Fruit fly (Drosophila melanogaster) whole organism, embryonic: Measurements from ENCODE around the gene Cpr11A.

ENCODE experiments used
- Antp ChIP-seq: fragments of 200-800 bp; sonication (Bioruptor generic); optimal IDR thresholded peaks from 3 replicates; lab custom pipeline; 2016; ENCODE audit warnings: missing biosample characterization, missing genetic modification characterization
- CG10274 ChIP-seq: fragments of 200-800 bp; sonication (Bioruptor generic); optimal IDR thresholded peaks from 3 replicates; lab custom pipeline; 2017; ENCODE audit warnings: missing biosample characterization, mild to moderate bottlenecking, missing genetic modification characterization
- CG10565 ChIP-seq: fragments of 200-800 bp; sonication (Bioruptor generic); optimal IDR thresholded peaks from 3 replicates; lab custom pipeline; 2016; ENCODE audit warnings: missing biosample characterization, mild to moderate bottlenecking, missing genetic modification characterization
- CG11695 ChIP-seq: fragments of 200-800 bp; sonication (Bioruptor generic); IDR thresholded peaks from 3 replicates; pipeline ENCODE4 v1.3.6; 2022; ENCODE audit warnings: missing biosample characterization, missing genetic modification characterization
- CG12769 ChIP-seq: fragments of 200-800 bp; sonication (Bioruptor generic); optimal IDR thresholded peaks from 2 replicates; lab custom pipeline; 2019; ENCODE audit warnings: missing biosample characterization, mild to moderate bottlenecking, missing genetic modification characterization, moderate library complexity
- CG12942 ChIP-seq: fragments of 200-800 bp; sonication (Bioruptor generic); optimal IDR thresholded peaks from 3 replicates; lab custom pipeline; 2016; ENCODE audit warnings: missing biosample characterization, missing genetic modification characterization
- CG14667 ChIP-seq: fragments of 200-800 bp; sonication (Bioruptor generic); IDR thresholded peaks from 2 replicates; pipeline ENCODE4 v1.3.6; 2022; ENCODE audit warnings: missing biosample characterization, missing genetic modification characterization
- CG15514 ChIP-seq: fragments of 200-800 bp; sonication (Bioruptor generic); optimal IDR thresholded peaks from 3 replicates; lab custom pipeline; 2017; ENCODE audit warnings: missing biosample characterization, missing genetic modification characterization, mild to moderate bottlenecking, moderate library complexity, missing genetic modification reagents
- CG16813 ChIP-seq: fragments of 200-800 bp; sonication (Bioruptor generic); IDR thresholded peaks from 3 replicates; pipeline ENCODE4 v1.3.6; 2022; ENCODE audit warnings: missing biosample characterization, missing genetic modification characterization; ENCODE audit not compliant: partially characterized antibody
- CG16815 ChIP-seq: fragments of 200-800 bp; sonication (Bioruptor generic); optimal IDR thresholded peaks from 3 replicates; lab custom pipeline; 2017; ENCODE audit warnings: missing biosample characterization, mild to moderate bottlenecking, missing genetic modification characterization
- CG18262 ChIP-seq: fragments of 200-800 bp; optimal IDR thresholded peaks from 3 replicates; lab custom pipeline; 2019; ENCODE audit warnings: missing biosample characterization, mild to moderate bottlenecking, missing genetic modification characterization, moderate library complexity
- CG18599 ChIP-seq: fragments of 200-800 bp; sonication (Bioruptor generic); optimal IDR thresholded peaks from 3 replicates; lab custom pipeline; 2017; ENCODE audit warnings: missing biosample characterization, missing genetic modification characterization, mild to moderate bottlenecking, moderate library complexity, missing genetic modification reagents
- CG2199 ChIP-seq: fragments of 200-800 bp; sonication (Bioruptor generic); IDR thresholded peaks from 3 replicates; pipeline ENCODE4 v1.3.6; 2022; ENCODE audit warnings: missing biosample characterization, missing genetic modification characterization
- CG2202 ChIP-seq: fragments of 200-800 bp; sonication (Bioruptor generic); optimal IDR thresholded peaks from 2 replicates; lab custom pipeline; 2018; ENCODE audit warnings: missing biosample characterization, mild to moderate bottlenecking, missing genetic modification characterization
- CG30431 ChIP-seq: fragments of 200-800 bp; sonication (Bioruptor generic); optimal IDR thresholded peaks from 2 replicates; lab custom pipeline; 2017; ENCODE audit warnings: missing biosample characterization, missing genetic modification characterization
- CG32772 ChIP-seq: fragments of 200-800 bp; sonication (Bioruptor generic); IDR thresholded peaks from 2 replicates; pipeline ENCODE4 v1.3.6; 2022; ENCODE audit warnings: missing biosample characterization, missing genetic modification characterization
- CG34376 ChIP-seq: fragments of 200-800 bp; sonication (Bioruptor generic); optimal IDR thresholded peaks from 2 replicates; lab custom pipeline; 2018; ENCODE audit warnings: missing biosample characterization, mild to moderate bottlenecking, missing genetic modification characterization
- CG42726 ChIP-seq: fragments of 200-800 bp; sonication (Bioruptor generic); IDR thresholded peaks from 2 replicates; pipeline ENCODE4 v1.3.6; 2022; ENCODE audit warnings: missing biosample characterization, missing genetic modification characterization; ENCODE audit not compliant: partially characterized antibody
- CG4404 ChIP-seq: fragments of 200-800 bp; sonication (Bioruptor generic); IDR thresholded peaks from 2 replicates; pipeline ENCODE4 v1.3.6; 2022; ENCODE audit warnings: missing biosample characterization, missing genetic modification characterization
- CG7372 ChIP-seq: fragments of 200-800 bp; sonication (Bioruptor generic); IDR thresholded peaks from 2 replicates; pipeline ENCODE4 v1.3.6; 2022; ENCODE audit warnings: missing biosample characterization, missing genetic modification characterization
- CG7745 ChIP-seq: fragments of 200-800 bp; sonication (Bioruptor generic); optimal IDR thresholded peaks from 2 replicates; lab custom pipeline; 2018; ENCODE audit warnings: missing biosample characterization, mild to moderate bottlenecking, missing genetic modification characterization, moderate library complexity
- CG8290 ChIP-seq, 3 experiments: fragments of 200-800 bp; sonication (Bioruptor generic); optimal IDR thresholded peaks; 2 replicates each; lab custom pipeline; 2016 to 2019; ENCODE audit warnings: missing biosample characterization in 3 of 3, missing genetic modification characterization in 3 of 3, mild to moderate bottlenecking in 2 of 3, moderate library complexity in 1 of 3
- CG8924 ChIP-seq: fragments of 200-800 bp; optimal IDR thresholded peaks from 3 replicates; lab custom pipeline; 2019; ENCODE audit warnings: missing biosample characterization, mild to moderate bottlenecking, missing genetic modification characterization, moderate library complexity
- Dip3 ChIP-seq: fragments of 200-800 bp; sonication (Bioruptor generic); optimal IDR thresholded peaks from 3 replicates; lab custom pipeline; 2016; ENCODE audit warnings: missing biosample characterization, missing genetic modification characterization
- Dref ChIP-seq: fragments of 200-800 bp; sonication (Bioruptor generic); IDR thresholded peaks from 2 replicates; pipeline ENCODE4 v1.3.6; 2022; ENCODE audit warnings: missing biosample characterization, missing genetic modification characterization
- Gug ChIP-seq: fragments of 200-800 bp; sonication (Bioruptor generic); IDR thresholded peaks from 4 replicates; pipeline ENCODE4 v1.3.6; 2022; ENCODE audit warnings: missing biosample characterization, missing genetic modification characterization
- H2.0 ChIP-seq: fragments of 200-800 bp; sonication (Bioruptor generic); IDR thresholded peaks from 2 replicates; pipeline ENCODE4 v1.3.6; 2022; ENCODE audit warnings: missing biosample characterization, missing genetic modification characterization
- HLHmδ ChIP-seq: fragments of 200-800 bp; sonication (Bioruptor generic); optimal IDR thresholded peaks from 2 replicates; lab custom pipeline; 2018; ENCODE audit warnings: missing biosample characterization, mild to moderate bottlenecking, missing genetic modification characterization, moderate library complexity
- Hr3 ChIP-seq: fragments of 200-800 bp; sonication (Bioruptor generic); optimal IDR thresholded peaks from 3 replicates; lab custom pipeline; 2016; ENCODE audit warnings: missing biosample characterization, missing genetic modification characterization
- Sry-β ChIP-seq: fragments of 200-800 bp; sonication (Bioruptor generic); optimal IDR thresholded peaks from 2 replicates; lab custom pipeline; 2018; ENCODE audit warnings: missing biosample characterization, mild to moderate bottlenecking, missing genetic modification characterization, moderate library complexity
- Trl ChIP-seq, 3 experiments: fragments of >200 bp in 2 of 3; fragments of 200-800 bp in 1 of 3; sonication (Bioruptor generic) in 1 of 3; optimal IDR thresholded peaks; 2 replicates in 1 of 3; 3 replicates in 2 of 3; lab custom pipeline; 2016 to 2017; ENCODE audit warnings: missing biosample characterization in 1 of 3, missing genetic modification characterization in 1 of 3
- Xrp1 ChIP-seq: fragments of 200-800 bp; sonication (Bioruptor generic); IDR thresholded peaks from 2 replicates; pipeline ENCODE4 v1.3.6; 2022; ENCODE audit warnings: missing biosample characterization, missing genetic modification characterization
- bab2 ChIP-seq: fragments of 200-800 bp; sonication (Bioruptor generic); optimal IDR thresholded peaks from 2 replicates; lab custom pipeline; 2016; ENCODE audit warnings: missing biosample characterization, missing genetic modification characterization
- cad ChIP-seq: fragments of >200 bp; optimal IDR thresholded peaks from 2 replicates; lab custom pipeline; 2017; ENCODE audit warnings: missing biosample characterization, missing genetic modification characterization
- ci ChIP-seq: fragments of 200-800 bp; sonication (Bioruptor generic); IDR thresholded peaks from 3 replicates; pipeline ENCODE4 v1.3.6; 2022; ENCODE audit warnings: missing biosample characterization, missing genetic modification characterization
- gce ChIP-seq: fragments of 200-800 bp; sonication (Bioruptor generic); IDR thresholded peaks from 3 replicates; pipeline ENCODE4 v1.3.6; 2022; ENCODE audit warnings: missing biosample characterization, missing genetic modification characterization
- kay ChIP-seq: fragments of 200-800 bp; sonication (Bioruptor generic); optimal IDR thresholded peaks from 2 replicates; lab custom pipeline; 2016; ENCODE audit warnings: missing biosample characterization, missing genetic modification characterization
- luna ChIP-seq: fragments of 200-800 bp; sonication (Bioruptor generic); optimal IDR thresholded peaks from 2 replicates; lab custom pipeline; 2016; ENCODE audit warnings: missing biosample characterization, missing genetic modification characterization
- nau ChIP-seq: fragments of 200-800 bp; sonication (Bioruptor generic); optimal IDR thresholded peaks from 3 replicates; lab custom pipeline; 2017; ENCODE audit warnings: missing biosample characterization, mild to moderate bottlenecking, missing genetic modification characterization, missing genetic modification reagents
- pan ChIP-seq, 4 experiments: fragments of >200 bp in 3 of 4; fragments of 200-800 bp in 1 of 4; sonication (Bioruptor generic) in 1 of 4; optimal IDR thresholded peaks in 3 of 4; IDR thresholded peaks in 1 of 4; 2 replicates each; pipeline versions ENCODE4 v1.3.6 to Lab custom; 2017 to 2022; ENCODE audit warnings: missing biosample characterization in 2 of 4, missing genetic modification characterization in 2 of 4, mixed read lengths in 1 of 4
- pho ChIP-seq: fragments of 200-800 bp; sonication (Bioruptor generic); optimal IDR thresholded peaks from 2 replicates; lab custom pipeline; 2016; ENCODE audit warnings: missing biosample characterization, missing genetic modification characterization
- pros ChIP-seq: fragments of 200-800 bp; sonication (Bioruptor generic); optimal IDR thresholded peaks from 3 replicates; lab custom pipeline; 2019; ENCODE audit warnings: missing biosample characterization, mild to moderate bottlenecking, missing genetic modification characterization, moderate library complexity
- sim ChIP-seq: fragments of 200-800 bp; sonication (Bioruptor generic); IDR thresholded peaks from 2 replicates; pipeline ENCODE4 v1.3.6; 2022; ENCODE audit warnings: missing biosample characterization, missing genetic modification characterization
- sug ChIP-seq: fragments of 200-800 bp; optimal IDR thresholded peaks from 2 replicates; lab custom pipeline; 2019; ENCODE audit warnings: missing biosample characterization, mild to moderate bottlenecking, missing genetic modification characterization, moderate library complexity
- tap ChIP-seq: fragments of 200-800 bp; optimal IDR thresholded peaks from 3 replicates; lab custom pipeline; 2019; ENCODE audit warnings: missing biosample characterization, mild to moderate bottlenecking, missing genetic modification characterization, moderate library complexity
- toy ChIP-seq: fragments of 200-800 bp; sonication (Bioruptor generic); IDR thresholded peaks from 2 replicates; pipeline ENCODE4 v1.3.6; 2022; ENCODE audit warnings: missing biosample characterization, missing genetic modification characterization
- wor ChIP-seq: fragments of 200-800 bp; sonication (Bioruptor generic); IDR thresholded peaks from 2 replicates; pipeline ENCODE4 v1.3.6; 2022; ENCODE audit warnings: missing biosample characterization, missing genetic modification characterization

Cpr11A gene

DNA sequence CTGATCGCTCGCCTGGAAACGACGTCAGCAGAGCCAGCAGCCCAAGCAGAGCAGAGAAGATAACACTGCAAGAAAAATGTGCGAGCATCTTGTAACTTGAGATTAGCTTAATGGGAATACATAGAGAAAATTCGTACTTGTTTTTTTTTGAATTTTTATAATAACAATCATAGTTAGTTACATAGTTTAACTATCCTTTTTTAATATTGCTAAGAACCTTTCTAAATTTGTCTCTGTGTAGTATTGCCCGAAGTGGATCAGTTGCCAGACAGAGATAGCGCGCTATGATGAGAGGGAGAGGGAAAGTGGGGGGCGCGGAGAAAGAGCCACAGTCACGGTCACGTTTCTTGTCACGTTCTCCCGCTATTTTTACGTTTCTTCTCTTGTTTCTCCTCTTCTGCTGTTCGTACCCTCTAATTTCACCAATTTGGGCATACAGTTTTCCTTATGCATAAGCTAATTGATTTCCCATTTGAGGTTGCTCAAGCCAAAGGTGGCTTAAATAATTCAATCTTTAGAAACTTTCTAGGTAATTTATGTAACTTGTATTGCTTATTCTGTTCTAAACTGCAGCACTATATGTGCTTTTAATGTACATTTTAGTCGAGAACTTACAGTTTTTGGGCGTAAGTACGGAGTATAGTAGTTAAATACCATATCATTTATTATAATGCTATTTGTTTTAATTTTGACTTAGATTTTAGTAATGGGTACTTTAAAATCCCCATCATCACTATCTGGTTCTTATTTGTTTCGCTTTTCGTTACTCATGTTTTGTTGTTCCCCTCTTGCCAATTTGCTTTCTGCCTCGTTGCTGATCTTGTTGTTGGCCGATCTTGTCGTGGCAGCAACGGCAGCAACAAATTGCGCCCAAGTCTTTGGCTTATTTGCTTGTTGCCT is 24.2 kb downstream of the Cpr11A start (continued):
- TF ChIP-seq Dip3 (GFP tag; lab: Kevin White, UChicago) (peak; percentile 64), CG7372 (peak; percentile 57; the same call in 1 of the 2 replicates), CG2199 (GFP tag; lab: Robert Waterston, UW) (0 out of 3 replicates have a peak, but pooled peaks have one; percentile 31), cad (no peak), pan (optimal IDR thresholded peaks at IDR 0.05; lab: Kevin White, UChicago) (no peak), pan (GFP tag; optimal IDR thresholded peaks at IDR 0.05 in 1 of 2, IDR thresholded peaks at IDR 0.05 in 1 of 2) (peak in 1 of 2 experiments; percentile 75), CG8290 (GFP tag; optimal IDR thresholded peaks at IDR 0.05; lab: Kevin White, UChicago) (peak; percentile 58), CG8290 (tag; optimal IDR thresholded peaks at IDR 0.05; lab: Kevin White, UChicago) (peak in 1 of 2 experiments; percentile 15), ci (GFP tag; lab: Robert Waterston, UW) (peak; percentile 87), CG18262 (peak; percentile 81), CG2202 (tag; lab: Kevin White, UChicago) (peak; percentile 74), CG15514 (peak; percentile 34), CG42726 (GFP tag; lab: Robert Waterston, UW) (no peak), Trl (optimal IDR thresholded peaks at IDR 0.05; lab: Kevin White, UChicago) (no peak), Trl (GFP tag; optimal IDR thresholded peaks at IDR 0.05; lab: Kevin White, UChicago) (peak; percentile 72), tap (tag; lab: Kevin White, UChicago) (peak; percentile 19), nau (GFP tag; lab: Kevin White, UChicago) (peak; percentile 25), sim (peak; percentile 58; the same call in 1 of the 2 replicates), CG18599 (GFP tag; lab: Kevin White, UChicago) (peak; percentile 77), CG4404 (GFP tag; lab: Robert Waterston, UW) (peak; percentile 64), CG10274 (GFP tag; lab: Kevin White, UChicago) (no peak), Sry-β (peak; percentile 15), kay (GFP tag; lab: Kevin White, UChicago) (peak; percentile 56), CG8924 (peak; percentile 49), wor (GFP tag; lab: Robert Waterston, UW) (peak; percentile 36; the same call in 1 of the 2 replicates), bab2 (GFP tag; lab: Kevin White, UChicago) (peak; percentile 64), gce (GFP tag; lab: Robert Waterston, UW) (peak; percentile 47; the same call in 1 of the 3 replicates), CG16815 (peak; percentile 74), CG12942 (peak; percentile 68), CG12769 (tag; lab: Kevin White, UChicago) (peak; percentile 70), CG7745 (no peak), HLHmδ (GFP tag; lab: Kevin White, UChicago) (no peak), Hr3 (GFP tag; lab: Kevin White, UChicago) (peak; percentile 78), Antp (GFP tag; lab: Kevin White, UChicago) (peak; percentile 53), luna (no peak), toy (GFP tag; lab: Robert Waterston, UW) (peak; percentile 44; the same call in 1 of the 2 replicates), Xrp1 (GFP tag; lab: Robert Waterston, UW) (peak; percentile 91), pho (GFP tag; lab: Kevin White, UChicago) (peak; percentile 59), H2.0 (GFP tag; lab: Robert Waterston, UW) (peak; percentile 67), Dref (GFP tag; lab: Robert Waterston, UW) (no peak), pros (peak; percentile 7), CG30431 (GFP tag; lab: Kevin White, UChicago) (peak; percentile 55), CG32772 (GFP tag; lab: Robert Waterston, UW) (peak; percentile 73), CG14667 (peak; percentile 71), sug (no peak), Gug (peak; percentile 47; the same call in 3 of the 4 replicates), CG34376 (no peak), CG11695 (GFP tag; lab: Robert Waterston, UW) (peak; percentile 63; the same call in 2 of the 3 replicates), CG10565 (GFP tag; lab: Kevin White, UChicago) (no peak), CG16813 (no peak)
